Fruit fly (Drosophila melanogaster) Kc167 (cell line): ENCODE measurements around the gene CG7728.

ENCODE experiments used
- Myc ChIP-seq: fragments of >200 bp; optimal IDR thresholded peaks from 2 replicates; lab custom pipeline; 2017; ENCODE audit warnings: missing external identifiers
- Sin3A ChIP-seq: fragments of >200 bp; optimal IDR thresholded peaks from 2 replicates; lab custom pipeline; 2018; ENCODE audit warnings: missing external identifiers
- h ChIP-seq: fragments of >200 bp; optimal IDR thresholded peaks from 3 replicates; lab custom pipeline; 2018; ENCODE audit warnings: missing external identifiers
- insv ChIP-seq: fragments of >200 bp; optimal IDR thresholded peaks from 3 replicates; lab custom pipeline; 2018; ENCODE audit warnings: missing external identifiers
- psq ChIP-seq: fragments of >200 bp; optimal IDR thresholded peaks from 2 replicates; lab custom pipeline; 2017; ENCODE audit warnings: missing external identifiers

- TF ChIP-seq Myc (lab: Kevin White, UChicago) (no peak), psq (no peak), insv (lab: Kevin White, UChicago) (no peak), h (no peak), Sin3A (no peak)
Observed at dm6 chr3L:16978406-16978805, 37.9 kb upstream of the CG7728 start.
